Worm (Caenorhabditis elegans) whole organism, late embryonic: ENCODE measurements around the gene max-2.
"Not testable (repeated sequence)": the region's sequence is repeated elsewhere in the genome, so short reads cannot be mapped to it uniquely, and the experiment has no call there.

Source experiments
- eyg-1 ChIP-seq: sonication (generic microtip); optimal IDR thresholded peaks from 2 replicates; lab custom pipeline; 2016; ENCODE audit warnings: missing genotype, missing genetic modification characterization, missing compliant biosample characterization
- gmeb-2 ChIP-seq: sonication (generic microtip); optimal IDR thresholded peaks from 2 replicates; lab custom pipeline; 2016; ENCODE audit warnings: missing genetic modification characterization, inconsistent platforms, missing compliant biosample characterization
- unc-86 ChIP-seq: sonication (generic microtip); optimal IDR thresholded peaks from 2 replicates; lab custom pipeline; 2016; ENCODE audit warnings: missing genetic modification characterization, missing compliant biosample characterization
- zip-5 ChIP-seq: sonication (generic microtip); optimal IDR thresholded peaks from 2 replicates; lab custom pipeline; 2016; ENCODE audit warnings: missing genetic modification characterization, missing compliant biosample characterization

- TF ChIP-seq eyg-1 (tag; lab: Kevin White, UChicago); unc-86 (tag; lab: Kevin White, UChicago); gmeb-2; zip-5 (tag; lab: Kevin White, UChicago): not testable (repeated sequence)
These were observed 9.3 kb downstream of the max-2 start for ce11 chrII:13016381-13016780.
